Worm (Caenorhabditis elegans) whole organism, L1 larva: ENCODE data around the gene npr-31.

Source experiments
- nhr-12 ChIP-seq: sonication (generic microtip); optimal IDR thresholded peaks from 2 replicates; lab custom pipeline; 2017; ENCODE audit warnings: missing biosample characterization, missing genetic modification characterization
- pax-3 ChIP-seq: fragments of 200-800 bp; sonication (Bioruptor generic); optimal IDR thresholded peaks from 2 replicates; lab custom pipeline; 2018; ENCODE audit warnings: mild to moderate bottlenecking, missing genetic modification characterization, moderate library complexity, missing compliant biosample characterization
- unc-62 ChIP-seq: fragments of 150-350 bp; optimal IDR thresholded peaks from 2 replicates; lab custom pipeline; 2014; ENCODE audit warnings: missing biosample characterization, missing genetic modification reagents, missing genetic modification characterization

- TF ChIP-seq unc-62 (GFP tag; lab: Kevin White, UChicago): peak; percentile 47
- TF ChIP-seq nhr-12 (tag; lab: Kevin White, UChicago): no peak
- peak; percentile 92 for TF ChIP-seq pax-3 (tag; lab: Kevin White, UChicago)
These were observed 7.7 kb downstream of the npr-31 start, which contains the start of gene fust-1 for ce11 chrII:7151969-7152631.
